Fruit fly (Drosophila melanogaster): ENCODE results near the gene CG3739.

CG3739 gene

DNA sequence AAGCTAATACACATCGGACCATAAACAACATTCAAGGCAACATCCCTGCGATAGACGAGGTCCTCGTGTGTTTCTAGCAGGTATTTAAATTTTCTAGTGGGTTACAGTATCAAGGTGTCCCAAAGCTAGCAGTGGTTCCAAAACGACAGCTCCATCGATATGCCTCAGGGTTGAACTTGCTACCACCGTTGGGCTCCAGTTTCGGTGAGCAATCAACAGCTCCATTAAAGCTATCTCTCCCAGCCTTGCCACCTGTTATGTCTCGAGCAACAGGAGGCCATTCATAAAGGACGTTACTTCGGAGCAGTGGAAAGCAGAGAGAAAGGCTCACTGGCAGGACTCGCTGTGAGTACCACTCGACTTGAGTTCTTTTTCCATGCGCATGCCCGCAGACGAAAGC lies 13.7 kb downstream of the CG3739 start:
- no peak for TF ChIP-seq Hr96 (GFP tag; optimal IDR thresholded peaks at IDR 0.05)
- no peak for TF ChIP-seq pad (GFP tag; optimal IDR thresholded peaks at IDR 0.05)
- TF ChIP-seq CG33017 (tag; optimal IDR thresholded peaks at IDR 0.05), result no peak

DNA sequence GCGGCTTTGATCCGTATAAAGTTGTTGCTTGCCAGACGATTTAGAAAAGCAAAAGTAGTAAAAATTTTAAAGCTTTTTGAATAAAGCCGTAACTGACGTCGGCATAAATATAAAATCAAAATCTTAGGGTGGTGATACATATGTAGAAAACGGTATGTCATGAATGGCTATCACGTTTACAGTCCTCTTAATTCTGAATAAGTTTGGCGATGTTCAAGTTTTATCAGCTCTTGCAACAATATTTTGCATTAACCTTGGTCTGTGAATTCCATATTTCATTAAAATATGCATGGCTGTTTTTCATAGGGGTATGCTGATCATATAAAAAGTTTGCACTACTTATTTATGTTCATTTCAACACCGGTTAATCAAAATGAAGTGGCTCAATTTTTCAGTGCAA lies 15.4 kb downstream of the CG3739 start, which contains the start of gene CG11626:
TSS of gene CG11626 (plus strand) at position 301 of the 400 bp plus-strand sequence.
- no peak for TF ChIP-seq Crg-1 (GFP tag; optimal IDR thresholded peaks at IDR 0.05)
- no peak for TF ChIP-seq kay (GFP tag; ENCODE audit: borderline replicate concordance)
- no peak for TF ChIP-seq Clk (GFP tag; optimal IDR thresholded peaks at IDR 0.05)
- TF ChIP-seq ovo (GFP tag; optimal IDR thresholded peaks at IDR 0.05), result no peak
- no peak for TF ChIP-seq CG7045 (GFP tag; optimal IDR thresholded peaks at IDR 0.05)
- TF ChIP-seq CG7101 (tag; optimal IDR thresholded peaks at IDR 0.05), result no peak

DNA sequence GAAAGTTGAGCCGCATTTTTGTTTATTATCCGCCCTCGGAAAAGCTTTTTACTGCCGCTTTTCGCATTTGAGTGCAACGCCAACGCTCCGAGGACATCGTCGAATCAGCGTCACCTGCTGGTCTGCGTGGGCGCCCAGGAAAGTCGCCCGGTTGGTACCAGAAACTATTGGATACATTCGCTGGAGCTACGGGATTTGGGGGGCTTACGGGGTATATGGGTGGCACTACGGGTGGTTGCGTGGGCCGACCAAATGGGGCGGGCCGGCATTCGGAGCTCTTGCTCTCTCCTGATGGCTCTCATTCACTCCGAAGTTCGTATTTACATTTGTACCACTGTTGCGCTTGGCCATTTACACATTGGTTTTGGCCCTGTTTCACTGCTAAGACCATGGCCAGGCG lies 18.2 kb downstream of the CG3739 start:
- TF ChIP-seq Hr96 (GFP tag; optimal IDR thresholded peaks at IDR 0.05), result no peak
- TF ChIP-seq CG14711 (tag; optimal IDR thresholded peaks at IDR 0.05), result no peak
- TF ChIP-seq ovo (GFP tag; optimal IDR thresholded peaks at IDR 0.05), result no peak
- no peak for TF ChIP-seq Clk (GFP tag; optimal IDR thresholded peaks at IDR 0.05)
- TF ChIP-seq CG7101 (tag; optimal IDR thresholded peaks at IDR 0.05), result no peak
- no peak for TF ChIP-seq bab1 (GFP tag; optimal IDR thresholded peaks at IDR 0.05)
- TF ChIP-seq cnc (optimal IDR thresholded peaks at IDR 0.05), result no peak
- TF ChIP-seq CG11617 (GFP tag; optimal IDR thresholded peaks at IDR 0.05), result no peak
- no peak for TF ChIP-seq pad (GFP tag; optimal IDR thresholded peaks at IDR 0.05)
- no peak for TF ChIP-seq CG1620 (GFP tag; optimal IDR thresholded peaks at IDR 0.05)
- TF ChIP-seq CG5204 (GFP tag; optimal IDR thresholded peaks at IDR 0.05), result no peak
- TF ChIP-seq CG7045 (GFP tag; optimal IDR thresholded peaks at IDR 0.05), result no peak
- no peak for TF ChIP-seq tj (GFP tag; optimal IDR thresholded peaks at IDR 0.05)
- TF ChIP-seq CG33017 (tag; optimal IDR thresholded peaks at IDR 0.05), result no peak

DNA sequence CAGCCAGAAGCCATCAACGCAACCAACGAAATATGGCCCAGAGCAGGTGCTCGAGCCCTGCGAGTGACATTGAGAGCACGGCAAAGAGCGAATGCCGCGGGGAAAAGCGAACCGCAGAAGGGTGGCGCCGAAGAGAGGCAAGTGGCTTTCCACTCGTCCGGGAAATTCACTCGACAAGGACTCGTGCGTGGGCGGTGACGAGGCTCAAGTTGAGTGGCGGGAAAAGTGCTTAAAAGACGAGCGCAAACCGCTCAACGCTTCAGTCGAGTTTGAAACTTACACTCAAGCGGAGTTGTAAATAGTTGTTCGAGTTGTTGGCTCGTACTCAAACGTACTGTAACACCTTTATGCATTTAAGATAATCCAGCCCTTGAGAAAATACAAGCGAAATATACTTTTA lies 19.3 kb downstream of the CG3739 start, which contains the start of gene CG31221:
TSS of gene CG31221 (plus strand) at position 256 of the 400 bp plus-strand sequence.
- no peak for TF ChIP-seq ovo (GFP tag; optimal IDR thresholded peaks at IDR 0.05)
- TF ChIP-seq cnc (optimal IDR thresholded peaks at IDR 0.05), result no peak
- no peak for TF ChIP-seq CG1620 (GFP tag; optimal IDR thresholded peaks at IDR 0.05)
- TF ChIP-seq bab1 (GFP tag; optimal IDR thresholded peaks at IDR 0.05), result no peak
- no peak for TF ChIP-seq tj (GFP tag; optimal IDR thresholded peaks at IDR 0.05)
- no peak for TF ChIP-seq Crg-1 (GFP tag; optimal IDR thresholded peaks at IDR 0.05)
- no peak for TF ChIP-seq Clk (GFP tag; optimal IDR thresholded peaks at IDR 0.05)
- no peak for TF ChIP-seq cic (GFP tag; optimal IDR thresholded peaks at IDR 0.05)
- TF ChIP-seq pad (GFP tag; optimal IDR thresholded peaks at IDR 0.05), result no peak
- no peak for TF ChIP-seq CG7045 (GFP tag; optimal IDR thresholded peaks at IDR 0.05)
- no peak for TF ChIP-seq CG33017 (tag; optimal IDR thresholded peaks at IDR 0.05)
- TF ChIP-seq Mnt (GFP tag; optimal IDR thresholded peaks at IDR 0.05), result no peak
- no peak for TF ChIP-seq toe (GFP tag; optimal IDR thresholded peaks at IDR 0.05)
- no peak for TF ChIP-seq CG12768 (GFP tag; optimal IDR thresholded peaks at IDR 0.05)
- TF ChIP-seq CG5204 (GFP tag; optimal IDR thresholded peaks at IDR 0.05), result no peak
- no peak for TF ChIP-seq Hr96 (GFP tag; optimal IDR thresholded peaks at IDR 0.05)
- no peak for TF ChIP-seq CG14711 (tag; optimal IDR thresholded peaks at IDR 0.05)

DNA sequence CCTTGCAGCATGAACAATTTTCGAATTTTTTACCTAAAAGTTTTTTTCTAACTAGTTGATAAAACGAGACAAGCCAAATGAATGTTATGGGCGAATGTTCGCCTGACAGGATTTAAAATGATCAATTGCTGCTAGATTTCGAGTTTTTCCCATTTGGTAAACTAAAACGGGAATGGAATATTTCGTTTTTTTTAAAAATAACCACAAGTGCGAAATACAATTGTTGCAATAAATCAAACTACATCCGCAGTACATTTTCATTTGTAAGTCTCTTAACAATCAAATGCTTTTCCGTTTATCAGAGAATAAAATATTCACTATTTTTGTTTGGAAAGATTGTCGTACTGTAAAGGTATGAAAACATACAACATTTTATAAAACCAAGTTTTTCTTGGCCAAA lies 31.9 kb downstream of the CG3739 start, which contains the start of gene CG3517:
TSS of gene CG3517 (minus strand) at position 101 of the 400 bp plus-strand sequence.
- no peak for TF ChIP-seq CG33017 (tag; optimal IDR thresholded peaks at IDR 0.05)
